Fruit fly (Drosophila melanogaster): Measurements from ENCODE around the gene Arr2.

Gene Arr2

DNA sequence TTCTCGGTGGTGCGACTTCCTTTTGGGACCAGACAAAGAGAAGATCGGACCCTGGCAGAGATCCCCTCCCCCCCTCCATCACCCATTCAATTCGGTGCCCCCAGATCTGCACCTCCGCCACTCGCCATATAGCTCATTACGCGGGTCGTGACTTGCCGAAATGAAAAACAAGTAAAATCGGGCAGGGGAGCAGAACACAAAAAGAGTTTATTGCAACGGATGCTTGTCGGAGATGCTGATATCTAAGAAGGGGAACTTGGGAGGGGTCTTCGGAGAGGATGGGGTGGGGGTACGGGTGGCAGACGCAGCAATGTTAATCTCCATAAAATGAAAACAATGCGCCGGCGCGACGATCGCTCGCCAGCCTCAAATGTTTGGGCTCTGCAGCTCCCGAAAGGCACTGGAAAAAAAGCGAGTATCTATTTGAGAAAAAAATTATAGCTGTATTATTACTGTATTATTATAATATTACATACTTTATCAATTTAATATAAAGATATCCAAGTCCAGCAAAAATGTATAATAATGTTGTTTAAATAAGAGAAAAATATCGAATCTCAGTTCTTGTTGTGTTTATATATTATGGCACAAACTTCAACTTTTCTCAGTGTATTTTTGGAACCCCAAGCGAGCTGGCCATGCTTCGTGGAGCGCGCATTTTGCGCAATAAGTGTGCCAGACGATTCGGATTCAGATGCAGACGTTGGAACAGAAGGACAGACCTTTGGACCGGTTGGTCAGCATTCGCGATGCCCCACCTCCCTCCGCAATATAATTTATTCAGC is 19.3 kb upstream of the Arr2 start (continued):
- peak; percentile 43 for TF ChIP-seq Sox100B (GFP tag; optimal IDR thresholded peaks at IDR 0.05)
- peak; percentile 2 for TF ChIP-seq Asciz (GFP tag; optimal IDR thresholded peaks at IDR 0.05)
- no peak for TF ChIP-seq bowl (GFP tag; IDR thresholded peaks at IDR 0.05)
- no peak for TF ChIP-seq chif (GFP tag; optimal IDR thresholded peaks at IDR 0.05)
- no peak for TF ChIP-seq eyg (GFP tag; optimal IDR thresholded peaks at IDR 0.05)
- TF ChIP-seq zen (tag; optimal IDR thresholded peaks at IDR 0.05) = no peak
- TF ChIP-seq HLH3B (GFP tag; IDR thresholded peaks at IDR 0.05) = no peak
- no peak for TF ChIP-seq ase (GFP tag; IDR thresholded peaks at IDR 0.05)
- TF ChIP-seq bab2 (GFP tag; optimal IDR thresholded peaks at IDR 0.05) = no peak
- TF ChIP-seq seq (GFP tag; IDR thresholded peaks at IDR 0.05) = no peak
- no peak for TF ChIP-seq dan (GFP tag; IDR thresholded peaks at IDR 0.05)
- TF ChIP-seq bcd (GFP tag; optimal IDR thresholded peaks at IDR 0.05) = peak; percentile 16
- no peak for TF ChIP-seq NK7.1 (GFP tag; optimal IDR thresholded peaks at IDR 0.05)
- no peak for TF ChIP-seq Myb (GFP tag; optimal IDR thresholded peaks at IDR 0.05)
- TF ChIP-seq CG11695 (GFP tag; IDR thresholded peaks at IDR 0.05) = peak; percentile 47; the same call in 1 of the 3 replicates
- TF ChIP-seq da (GFP tag; optimal IDR thresholded peaks at IDR 0.05) = no peak
- TF ChIP-seq Dip2 (GFP tag; IDR thresholded peaks at IDR 0.05) = no peak
- TF ChIP-seq E2f1 (GFP tag; IDR thresholded peaks at IDR 0.05) = 0 out of 2 replicates have a peak, but pooled peaks have one; percentile 40
- no peak for TF ChIP-seq CG10366 (GFP tag; IDR thresholded peaks at IDR 0.05)
- TF ChIP-seq Chrac-16 (GFP tag; optimal IDR thresholded peaks at IDR 0.05) = peak; percentile 28
- TF ChIP-seq Optix (GFP tag; IDR thresholded peaks at IDR 0.05) = no peak
- TF ChIP-seq CG16863 (GFP tag; optimal IDR thresholded peaks at IDR 0.05) = no peak
- peak; percentile 42 for TF ChIP-seq gsb-n (tag; optimal IDR thresholded peaks at IDR 0.05)
- no peak for TF ChIP-seq trh (GFP tag; optimal IDR thresholded peaks at IDR 0.05)
- peak; percentile 61 for TF ChIP-seq phol (tag; optimal IDR thresholded peaks at IDR 0.05)
- TF ChIP-seq pita (GFP tag; optimal IDR thresholded peaks at IDR 0.05) = no peak
- no peak for TF ChIP-seq Nf-YB (GFP tag; optimal IDR thresholded peaks at IDR 0.05)
- TF ChIP-seq D19A (tag; optimal IDR thresholded peaks at IDR 0.05) = peak; percentile 45
- TF ChIP-seq CG7271 (tag; optimal IDR thresholded peaks at IDR 0.05) = no peak
- TF ChIP-seq Ets65A (GFP tag) = peak; percentile 16
- no peak for TF ChIP-seq CG32532 (GFP tag; IDR thresholded peaks at IDR 0.05)
- no peak for TF ChIP-seq CG7357 (GFP tag; IDR thresholded peaks at IDR 0.05)
- no peak for TF ChIP-seq slou (GFP tag; optimal IDR thresholded peaks at IDR 0.05)
- no peak for TF ChIP-seq CrebB (tag; optimal IDR thresholded peaks at IDR 0.05)
- TF ChIP-seq wdn (GFP tag; IDR thresholded peaks at IDR 0.05) = no peak
- peak; percentile 66 for TF ChIP-seq CG11504 (tag; optimal IDR thresholded peaks at IDR 0.05)
- TF ChIP-seq CG9727 (GFP tag; optimal IDR thresholded peaks at IDR 0.05) = peak; percentile 52
- TF ChIP-seq sug (tag; optimal IDR thresholded peaks at IDR 0.05) = no peak
- TF ChIP-seq Lim3 (GFP tag; IDR thresholded peaks at IDR 0.05) = no peak
- TF ChIP-seq Antp (GFP tag; optimal IDR thresholded peaks at IDR 0.05) = no peak
- TF ChIP-seq CG2712 (tag; optimal IDR thresholded peaks at IDR 0.05) = peak; percentile 80
- TF ChIP-seq CG15479 (GFP tag; optimal IDR thresholded peaks at IDR 0.05) = no peak
- no peak for TF ChIP-seq p53 (GFP tag; optimal IDR thresholded peaks at IDR 0.05)
- no peak for TF ChIP-seq CG10462 (GFP tag; optimal IDR thresholded peaks at IDR 0.05)
- TF ChIP-seq CG11398 (GFP tag; optimal IDR thresholded peaks at IDR 0.05) = no peak
- TF ChIP-seq mam (GFP tag; optimal IDR thresholded peaks at IDR 0.05) = no peak
- TF ChIP-seq pzg (GFP tag; optimal IDR thresholded peaks at IDR 0.05) = no peak
- TF ChIP-seq caup (GFP tag; optimal IDR thresholded peaks at IDR 0.05; ENCODE audit: severe bottlenecking) = no peak
- TF ChIP-seq trem (tag; optimal IDR thresholded peaks at IDR 0.05) = peak; percentile 43
- no peak for TF ChIP-seq Side (GFP tag; optimal IDR thresholded peaks at IDR 0.05)
- no peak for TF ChIP-seq fd64A (GFP tag; optimal IDR thresholded peaks at IDR 0.05)

Data from whole organism, embryonic.